Fruit fly (Drosophila melanogaster): ENCODE measurements around the gene CG42762.

The CG42762 gene

dm6 chr2L:8164219-8164618 is 20.4 kb upstream of the CG42762 start (continued):
- peak; percentile 66 for TF ChIP-seq fd3F (GFP tag; optimal IDR thresholded peaks at IDR 0.05)
- no peak for TF ChIP-seq CG2129 (GFP tag; IDR thresholded peaks at IDR 0.05; ENCODE audit: partially characterized antibody)
- peak; percentile 20 for TF ChIP-seq luna (GFP tag; optimal IDR thresholded peaks at IDR 0.05)
- no peak for TF ChIP-seq CG34224 (GFP tag; IDR thresholded peaks at IDR 0.05; ENCODE audit: partially characterized antibody)
- TF ChIP-seq Chrac-16 (GFP tag; optimal IDR thresholded peaks at IDR 0.05), result no peak
- TF ChIP-seq CG6254 (GFP tag; optimal IDR thresholded peaks at IDR 0.05), result peak; percentile 90
- peak; percentile 48 for TF ChIP-seq CG17186 (GFP tag; optimal IDR thresholded peaks at IDR 0.05)
- TF ChIP-seq Dad (GFP tag; optimal IDR thresholded peaks at IDR 0.05), result peak; percentile 4
- TF ChIP-seq CG15514 (GFP tag; optimal IDR thresholded peaks at IDR 0.05), result peak; percentile 54
- TF ChIP-seq CG18619 (GFP tag; optimal IDR thresholded peaks at IDR 0.05), result peak; percentile 82
- peak; percentile 36 to 49 for TF ChIP-seq Hr51 (GFP tag; optimal IDR thresholded peaks at IDR 0.05)
- TF ChIP-seq sr (GFP tag; IDR thresholded peaks at IDR 0.05), result peak; percentile 55; the same call in 1 of the 3 replicates
- peak; percentile 88 for TF ChIP-seq zfh1 (GFP tag; IDR thresholded peaks at IDR 0.05)
- TF ChIP-seq Med (GFP tag), result peak; percentile 90
- TF ChIP-seq Xbp1 (GFP tag; optimal IDR thresholded peaks at IDR 0.05), result peak; percentile 58
- TF ChIP-seq CG11504 (tag; optimal IDR thresholded peaks at IDR 0.05), result peak; percentile 75
- peak; percentile 85 for TF ChIP-seq Vsx1 (GFP tag; optimal IDR thresholded peaks at IDR 0.05)
- peak in 1 of 2 experiments; percentile 55 for TF ChIP-seq Eip74EF (GFP tag; optimal IDR thresholded peaks at IDR 0.05)
- TF ChIP-seq CG10543 (GFP tag; optimal IDR thresholded peaks at IDR 0.05), result peak; percentile 61
- no peak for TF ChIP-seq sc (optimal IDR thresholded peaks at IDR 0.05)
- peak; percentile 92 for TF ChIP-seq sc (GFP tag; optimal IDR thresholded peaks at IDR 0.05)
- peak; percentile 52 for TF ChIP-seq az2 (GFP tag; optimal IDR thresholded peaks at IDR 0.05)
- no peak for TF ChIP-seq HLH54F (GFP tag; optimal IDR thresholded peaks at IDR 0.05)
- TF ChIP-seq PHDP (tag; optimal IDR thresholded peaks at IDR 0.05), result peak; percentile 76
- peak; percentile 75 for TF ChIP-seq Bdp1 (GFP tag; optimal IDR thresholded peaks at IDR 0.05)
- TF ChIP-seq CG17361 (GFP tag; IDR thresholded peaks at IDR 0.05), result peak; percentile 69; the same call in 2 of the 3 replicates
- TF ChIP-seq CG7372 (GFP tag; IDR thresholded peaks at IDR 0.05), result no peak
- no peak for TF ChIP-seq MBD-R2 (GFP tag; IDR thresholded peaks at IDR 0.05)
- TF ChIP-seq CG17912 (GFP tag; optimal IDR thresholded peaks at IDR 0.05), result peak; percentile 87
- TF ChIP-seq eve (GFP tag; optimal IDR thresholded peaks at IDR 0.05), result peak in 1 of 2 experiments; percentile 37
- peak; percentile 73 for TF ChIP-seq sim (GFP tag; IDR thresholded peaks at IDR 0.05)
- no peak for TF ChIP-seq CG6272 (GFP tag; IDR thresholded peaks at IDR 0.05)
- TF ChIP-seq CG18476 (GFP tag; optimal IDR thresholded peaks at IDR 0.05), result peak; percentile 78
- TF ChIP-seq bowl (GFP tag; IDR thresholded peaks at IDR 0.05), result no peak
- peak; percentile 90 for TF ChIP-seq CG1233 (GFP tag; optimal IDR thresholded peaks at IDR 0.05)
- TF ChIP-seq CG11695 (GFP tag; IDR thresholded peaks at IDR 0.05), result peak; percentile 61
- TF ChIP-seq usp (GFP tag; optimal IDR thresholded peaks at IDR 0.05), result no peak
- no peak for TF ChIP-seq CG6791 (GFP tag; IDR thresholded peaks at IDR 0.05; ENCODE audit: partially characterized antibody)
- TF ChIP-seq E2f2 (GFP tag; IDR thresholded peaks at IDR 0.05), result peak; percentile 53; the same call in 1 of the 2 replicates
- no peak for TF ChIP-seq lov (optimal IDR thresholded peaks at IDR 0.05)
- peak; percentile 90 for TF ChIP-seq lov (GFP tag; IDR thresholded peaks at IDR 0.05)
- TF ChIP-seq CG5953 (GFP tag; IDR thresholded peaks at IDR 0.05), result peak; percentile 71; the same call in 1 of the 2 replicates
- TF ChIP-seq H2.0 (GFP tag; IDR thresholded peaks at IDR 0.05), result peak; percentile 40
- TF ChIP-seq Myb (GFP tag; optimal IDR thresholded peaks at IDR 0.05), result no peak
- peak; percentile 79 for TF ChIP-seq kay (GFP tag; optimal IDR thresholded peaks at IDR 0.05)
- TF ChIP-seq ERR (GFP tag; optimal IDR thresholded peaks at IDR 0.05), result peak; percentile 7
- TF ChIP-seq CG6765 (GFP tag; optimal IDR thresholded peaks at IDR 0.05), result no peak
- peak; percentile 79; the same call in 2 of the 3 replicates for TF ChIP-seq so (GFP tag; IDR thresholded peaks at IDR 0.05)
- peak; percentile 32 for TF ChIP-seq Hr3 (GFP tag; optimal IDR thresholded peaks at IDR 0.05)
- peak; percentile 58 for TF ChIP-seq CG6854 (GFP tag; optimal IDR thresholded peaks at IDR 0.05)
- TF ChIP-seq phol (tag; optimal IDR thresholded peaks at IDR 0.05), result peak; percentile 35
